ENCODE assay signal across 1 fruit fly cellular context in the genomic region with DNA sequence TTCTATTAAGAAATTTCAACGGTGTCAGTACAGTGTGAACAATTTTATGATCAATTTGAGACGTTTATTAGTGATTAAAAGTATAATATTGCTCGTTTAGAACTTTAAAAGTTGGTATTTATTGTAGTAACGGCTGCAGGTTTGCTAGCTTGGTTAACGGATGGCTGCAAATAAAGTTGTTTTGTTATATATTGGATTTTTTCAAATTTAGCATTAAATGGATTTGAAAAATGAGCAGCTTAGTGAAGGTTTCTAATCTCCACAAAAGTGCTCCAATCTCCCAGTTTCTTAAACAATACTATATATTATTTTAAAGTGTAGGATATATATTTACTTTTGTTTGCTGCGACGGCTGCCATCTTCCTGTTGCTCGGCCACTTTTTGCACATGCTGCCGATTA.
A peak's percentile ranks its signal among the peaks of the same experiment; 100 is the strongest.
TF ChIP-seq lines count a peak whose summit lies in the region.

No protein-coding gene starts in this region.

TF ChIP-seq in whole organism, prepupa, 60 proteins besides CTCF, POLR2A, EP300 and RAD21 (continued from another document):
- TF ChIP-seq cyc (GFP tag; optimal IDR thresholded peaks at IDR 0.05; lab: Kevin White, UChicago), result no peak
- no peak for TF ChIP-seq Ets21C (GFP tag; optimal IDR thresholded peaks at IDR 0.05; lab: Kevin White, UChicago)
- no peak for TF ChIP-seq CG31627 (GFP tag; optimal IDR thresholded peaks at IDR 0.05; lab: Kevin White, UChicago)
- peak; percentile 27 for TF ChIP-seq CG8632 (GFP tag; optimal IDR thresholded peaks at IDR 0.05; lab: Kevin White, UChicago)
- no peak for TF ChIP-seq spab (GFP tag; optimal IDR thresholded peaks at IDR 0.05; lab: Kevin White, UChicago)
- TF ChIP-seq CG6276 (GFP tag; optimal IDR thresholded peaks at IDR 0.05; lab: Kevin White, UChicago), result peak; percentile 64
- TF ChIP-seq dac (GFP tag; optimal IDR thresholded peaks at IDR 0.05; lab: Kevin White, UChicago), result no peak
- TF ChIP-seq Smox (GFP tag; optimal IDR thresholded peaks at IDR 0.05; lab: Kevin White, UChicago), result no peak
- TF ChIP-seq Eip75B (GFP tag; optimal IDR thresholded peaks at IDR 0.05; lab: Kevin White, UChicago), result no peak
- no peak for TF ChIP-seq CG7368 (GFP tag; optimal IDR thresholded peaks at IDR 0.05; lab: Kevin White, UChicago)
- TF ChIP-seq salr (GFP tag; optimal IDR thresholded peaks at IDR 0.05; lab: Kevin White, UChicago), result peak in 1 of 2 experiments; percentile 33
- no peak for TF ChIP-seq dsx (GFP tag; optimal IDR thresholded peaks at IDR 0.05; lab: Kevin White, UChicago; ENCODE audit: poor library complexity, severe bottlenecking)
- peak; percentile 44; the same call in 1 of the 3 replicates for TF ChIP-seq eg (GFP tag; IDR thresholded peaks at IDR 0.05; lab: Robert Waterston, UW)
- no peak for TF ChIP-seq Hr38 (GFP tag; optimal IDR thresholded peaks at IDR 0.05; lab: Kevin White, UChicago)
- TF ChIP-seq Ets96B (tag; optimal IDR thresholded peaks at IDR 0.05; lab: Kevin White, UChicago), result peak; percentile 25
- no peak for TF ChIP-seq Sox14 (GFP tag; optimal IDR thresholded peaks at IDR 0.05; lab: Kevin White, UChicago)
- TF ChIP-seq acj6 (GFP tag; optimal IDR thresholded peaks at IDR 0.05; lab: Kevin White, UChicago), result peak; percentile 60
